Worm (Caenorhabditis elegans): ENCODE data around the gene amph-1.

Gene amph-1

ce11 chrIV:9618836-9619235 is 28.8 kb downstream of the amph-1 start:
- TF ChIP-seq unc-120 (tag; optimal IDR thresholded peaks at IDR 0.05; ENCODE audit: poor library complexity, severe bottlenecking) (no peak), bed-3 (GFP tag; optimal IDR thresholded peaks at IDR 0.05) (no peak), mls-2 (tag; optimal IDR thresholded peaks at IDR 0.05) (no peak), ces-1 (GFP tag; optimal IDR thresholded peaks at IDR 0.05) (no peak), ceh-43 (GFP tag; optimal IDR thresholded peaks at IDR 0.05) (peak; percentile 30), unc-62 (GFP tag; optimal IDR thresholded peaks at IDR 0.05) (peak; percentile 9), nhr-237 (tag; optimal IDR thresholded peaks at IDR 0.05) (no peak), M03D4.4 (tag; optimal IDR thresholded peaks at IDR 0.05) (no peak), mep-1 (tag; optimal IDR thresholded peaks at IDR 0.05) (no peak), zip-8 (tag; optimal IDR thresholded peaks at IDR 0.05) (no peak), tbx-8 (GFP tag; optimal IDR thresholded peaks at IDR 0.05) (no peak), unc-39 (tag; optimal IDR thresholded peaks at IDR 0.05) (no peak), nhr-2 (tag; optimal IDR thresholded peaks at IDR 0.05) (peak; percentile 27), cnd-1 (tag; optimal IDR thresholded peaks at IDR 0.05) (no peak), elt-1 (tag; optimal IDR thresholded peaks at IDR 0.05; ENCODE audit: borderline replicate concordance, insufficient read depth) (peak; percentile 99), ham-2 (GFP tag; optimal IDR thresholded peaks at IDR 0.05) (no peak), hlh-1 (tag; optimal IDR thresholded peaks at IDR 0.05) (no peak)

- no peak for TF ChIP-seq ces-1 (GFP tag; optimal IDR thresholded peaks at IDR 0.05)
- TF ChIP-seq sem-2 (GFP tag; optimal IDR thresholded peaks at IDR 0.05), result no peak
- no peak for TF ChIP-seq cnd-1 (tag; optimal IDR thresholded peaks at IDR 0.05)
- TF ChIP-seq blmp-1 (tag; optimal IDR thresholded peaks at IDR 0.05), result no peak
- peak; percentile 89 for TF ChIP-seq elt-1 (tag; optimal IDR thresholded peaks at IDR 0.05; ENCODE audit: borderline replicate concordance, insufficient read depth)
- no peak for TF ChIP-seq unc-39 (tag; optimal IDR thresholded peaks at IDR 0.05)
- no peak for TF ChIP-seq tbx-8 (GFP tag; optimal IDR thresholded peaks at IDR 0.05)
Measured at ce11 chrIV:9618015-9618414, 29.7 kb downstream of the amph-1 start.

- TF ChIP-seq nhr-2 (tag; optimal IDR thresholded peaks at IDR 0.05) (peak; percentile 18), mab-5 (tag; optimal IDR thresholded peaks at IDR 0.05) (no peak), lin-32 (GFP tag; optimal IDR thresholded peaks at IDR 0.05) (no peak), blmp-1 (tag; optimal IDR thresholded peaks at IDR 0.05) (no peak), ztf-11 (tag; optimal IDR thresholded peaks at IDR 0.05) (no peak), elt-1 (tag; optimal IDR thresholded peaks at IDR 0.05; ENCODE audit: borderline replicate concordance, insufficient read depth) (peak; percentile 98), unc-62 (GFP tag; optimal IDR thresholded peaks at IDR 0.05) (peak; percentile 52), ham-2 (GFP tag; optimal IDR thresholded peaks at IDR 0.05) (no peak), ceh-43 (GFP tag; optimal IDR thresholded peaks at IDR 0.05) (no peak)
Measured at ce11 chrIV:9617358-9617757, 30.3 kb downstream of the amph-1 start.

- TF ChIP-seq snpc-4 (tag; optimal IDR thresholded peaks at IDR 0.05) (no peak), elt-1 (tag; optimal IDR thresholded peaks at IDR 0.05; ENCODE audit: borderline replicate concordance, insufficient read depth) (peak; percentile 100), ham-2 (GFP tag; optimal IDR thresholded peaks at IDR 0.05) (peak; percentile 56)
Measured at ce11 chrIV:9615511-9615910, 32.2 kb downstream of the amph-1 start.

- TF ChIP-seq blmp-1 (tag; optimal IDR thresholded peaks at IDR 0.05) (no peak), nhr-12 (tag; optimal IDR thresholded peaks at IDR 0.05) (no peak), mab-5 (tag; optimal IDR thresholded peaks at IDR 0.05) (no peak), ceh-39 (tag; optimal IDR thresholded peaks at IDR 0.05) (no peak), drap-1 (GFP tag; optimal IDR thresholded peaks at IDR 0.05) (no peak), snpc-4 (tag; optimal IDR thresholded peaks at IDR 0.05) (no peak), lin-13 (tag; optimal IDR thresholded peaks at IDR 0.05) (no peak)
Measured at ce11 chrIV:9614695-9615094, 33.0 kb downstream of the amph-1 start, which contains the start of gene elt-1. elt-1 (plus strand) TSS chrIV:9614995.

- TF ChIP-seq zip-8 (tag; optimal IDR thresholded peaks at IDR 0.05) (no peak), drap-1 (GFP tag; optimal IDR thresholded peaks at IDR 0.05) (no peak), lin-13 (tag; optimal IDR thresholded peaks at IDR 0.05) (no peak), nhr-28 (tag; optimal IDR thresholded peaks at IDR 0.05) (no peak), elt-1 (tag; optimal IDR thresholded peaks at IDR 0.05; ENCODE audit: borderline replicate concordance, insufficient read depth) (peak; percentile 100), cnd-1 (tag; optimal IDR thresholded peaks at IDR 0.05) (no peak), unc-120 (tag; optimal IDR thresholded peaks at IDR 0.05; ENCODE audit: poor library complexity, severe bottlenecking) (no peak)
Measured at ce11 chrIV:9614060-9614459, 33.6 kb downstream of the amph-1 start.

Data from whole organism, mixed stage, embryonic.